Worm (Caenorhabditis elegans) whole organism, L3 larva: ENCODE results near the gene col-68.

Source experiments
- aly-2 ChIP-seq: fragments of 150-350 bp; optimal IDR thresholded peaks from 2 replicates; lab custom pipeline; 2014; ENCODE audit warnings: missing biosample characterization, missing genetic modification characterization
- elt-1 ChIP-seq: fragments of 150-350 bp; optimal IDR thresholded peaks from 2 replicates; lab custom pipeline; 2014; ENCODE audit warnings: missing biosample characterization, missing genetic modification characterization
- elt-2 ChIP-seq: sonication (generic microtip); optimal IDR thresholded peaks from 2 replicates; lab custom pipeline; 2016; ENCODE audit warnings: missing genetic modification reagents, mild to moderate bottlenecking, missing genetic modification characterization, missing compliant biosample characterization
- elt-3 ChIP-seq, 3 experiments: fragments of 150-350 bp in 1 of 3; sonication (generic microtip) in 2 of 3; optimal IDR thresholded peaks; 2 replicates in 2 of 3; 4 replicates in 1 of 3; lab custom pipeline; 2014 to 2017; ENCODE audit warnings: missing biosample characterization in 3 of 3, missing genetic modification characterization in 3 of 3
- fkh-10 ChIP-seq: sonication (generic microtip); optimal IDR thresholded peaks from 2 replicates; lab custom pipeline; 2017; ENCODE audit warnings: missing biosample characterization, missing genetic modification reagents, missing genetic modification characterization
- lin-15B ChIP-seq: fragments of 150-350 bp; optimal IDR thresholded peaks from 2 replicates; lab custom pipeline; 2014; ENCODE audit warnings: missing biosample characterization, missing genetic modification characterization
- mdl-1 ChIP-seq: fragments of 150-350 bp; optimal IDR thresholded peaks from 2 replicates; lab custom pipeline; 2014; ENCODE audit warnings: missing biosample characterization, missing genetic modification characterization
- mml-1 ChIP-seq: fragments of 150-350 bp; sonication (generic microtip); optimal IDR thresholded peaks from 3 replicates; lab custom pipeline; 2014; ENCODE audit warnings: missing biosample characterization, missing genetic modification characterization
- nfya-1 ChIP-seq: sonication (generic microtip); optimal IDR thresholded peaks from 2 replicates; lab custom pipeline; 2017; ENCODE audit warnings: missing genetic modification characterization, mild to moderate bottlenecking, missing compliant biosample characterization, antibody characterized with exemption, moderate library complexity; ENCODE audit not compliant: insufficient read depth
- nhr-77 ChIP-seq: fragments of 150-350 bp; optimal IDR thresholded peaks from 2 replicates; lab custom pipeline; 2014; ENCODE audit warnings: missing biosample characterization, missing genetic modification characterization
- pha-4 ChIP-seq: fragments of 150-350 bp; optimal IDR thresholded peaks from 2 replicates; lab custom pipeline; 2014; ENCODE audit warnings: missing biosample characterization, missing genetic modification reagents, missing genetic modification characterization
- sea-2 ChIP-seq: fragments of 150-350 bp; sonication (generic microtip); optimal IDR thresholded peaks from 4 replicates; lab custom pipeline; 2014; ENCODE audit warnings: missing biosample characterization, missing genetic modification reagents, missing genetic modification characterization
- snpc-4 ChIP-seq: fragments of 150-350 bp; optimal IDR thresholded peaks from 2 replicates; lab custom pipeline; 2014; ENCODE audit warnings: missing biosample characterization, missing genetic modification characterization
- ztf-11 ChIP-seq: fragments of 150-350 bp; optimal IDR thresholded peaks from 2 replicates; lab custom pipeline; 2014; ENCODE audit warnings: missing biosample characterization, missing genetic modification characterization

- TF ChIP-seq snpc-4 (tag; lab: Kevin White, UChicago) (no peak), elt-1 (tag; lab: Kevin White, UChicago) (no peak), pha-4 (no peak), elt-2 (tag; lab: Kevin White, UChicago) (no peak), nfya-1 (tag; lab: Kevin White, UChicago) (no peak), elt-3 (tag; optimal IDR thresholded peaks at IDR 0.05; lab: Kevin White, UChicago) (no peak), fkh-10 (GFP tag; lab: Kevin White, UChicago) (no peak), mml-1 (tag; lab: Kevin White, UChicago) (no peak), lin-15B (tag; lab: Kevin White, UChicago) (no peak), ztf-11 (tag; lab: Kevin White, UChicago) (no peak), nhr-77 (no peak), sea-2 (GFP tag; lab: Kevin White, UChicago) (no peak), mdl-1 (tag; lab: Kevin White, UChicago) (no peak), aly-2 (tag; lab: Kevin White, UChicago) (no peak)
Observed at ce11 chrII:105327-105882, 1.1 kb downstream of the col-68 start.
